Worm (Caenorhabditis elegans) whole organism, young adult: Measurements from ENCODE around the gene Y37D8A.25.

Source experiments
- B0019.2 ChIP-seq: fragments of 200-800 bp; sonication (Bioruptor generic); conservative IDR thresholded peaks from 2 replicates; pipeline ENCODE4 v1.3.6; 2022; ENCODE audit warnings: missing genetic modification reagents, missing genetic modification characterization, missing compliant biosample characterization
- B0261.1 ChIP-seq: sonication (generic microtip); optimal IDR thresholded peaks from 2 replicates; lab custom pipeline; 2016; ENCODE audit warnings: mild to moderate bottlenecking, missing genetic modification characterization, moderate library complexity, missing compliant biosample characterization
- C06A6.2 ChIP-seq: fragments of 200-800 bp; sonication (Bioruptor generic); conservative IDR thresholded peaks from 2 replicates; pipeline ENCODE4 v1.3.6; 2022; ENCODE audit warnings: missing genetic modification characterization, missing compliant biosample characterization
- D2030.7 ChIP-seq: fragments of 200-800 bp; sonication (Bioruptor generic); IDR thresholded peaks from 2 replicates; pipeline ENCODE4 v1.3.6; 2022; ENCODE audit warnings: missing genetic modification reagents, missing genetic modification characterization, missing compliant biosample characterization
- F33H1.4 ChIP-seq: fragments of 200-800 bp; sonication (Bioruptor generic); IDR thresholded peaks from 2 replicates; pipeline ENCODE4 v1.3.6; 2022; ENCODE audit warnings: missing genetic modification reagents, missing genetic modification characterization, missing compliant biosample characterization
- F49E8.2 ChIP-seq: sonication (generic microtip); optimal IDR thresholded peaks from 3 replicates; lab custom pipeline; 2017; ENCODE audit warnings: missing genetic modification characterization, mild to moderate bottlenecking, missing compliant biosample characterization, antibody characterized with exemption, moderate library complexity; ENCODE audit not compliant: insufficient read depth
- Y95B8A.8 ChIP-seq: fragments of 200-800 bp; sonication (Bioruptor generic); IDR thresholded peaks from 2 replicates; pipeline ENCODE4 v1.3.6; 2022; ENCODE audit warnings: missing genetic modification reagents, missing genetic modification characterization, missing compliant biosample characterization
- attf-3 ChIP-seq: fragments of 200-800 bp; sonication (Bioruptor generic); conservative IDR thresholded peaks from 2 replicates; pipeline ENCODE4 v1.3.6; 2022; ENCODE audit warnings: missing genetic modification reagents, missing genetic modification characterization, missing compliant biosample characterization
- attf-6 ChIP-seq: fragments of 200-800 bp; sonication (Bioruptor generic); IDR thresholded peaks from 2 replicates; pipeline ENCODE4 v1.3.6; 2022; ENCODE audit warnings: missing genetic modification reagents, missing genetic modification characterization, missing compliant biosample characterization
- bed-1 ChIP-seq: fragments of 200-800 bp; sonication (Bioruptor generic); IDR thresholded peaks from 2 replicates; pipeline ENCODE4 v1.3.6; 2022; ENCODE audit warnings: missing genetic modification reagents, missing genetic modification characterization, missing compliant biosample characterization
- ceh-100 ChIP-seq: fragments of 200-800 bp; sonication (Bioruptor generic); IDR thresholded peaks from 2 replicates; pipeline ENCODE4 v1.3.6; 2022; ENCODE audit warnings: missing genetic modification reagents, missing genetic modification characterization, missing compliant biosample characterization
- ceh-58 ChIP-seq: fragments of 200-800 bp; sonication (Bioruptor generic); IDR thresholded peaks from 2 replicates; pipeline ENCODE4 v1.3.6; 2022; ENCODE audit warnings: missing genetic modification characterization, missing compliant biosample characterization
- ceh-79 ChIP-seq: sonication (generic microtip); optimal IDR thresholded peaks from 2 replicates; lab custom pipeline; 2017; ENCODE audit warnings: mild to moderate bottlenecking, missing genetic modification characterization, missing compliant biosample characterization
- ceh-91 ChIP-seq: fragments of 200-800 bp; sonication (Bioruptor generic); IDR thresholded peaks from 2 replicates; pipeline ENCODE4 v1.3.6; 2022; ENCODE audit warnings: missing genetic modification reagents, missing genetic modification characterization, missing compliant biosample characterization
- dox-1 ChIP-seq: fragments of 200-800 bp; sonication (Bioruptor generic); IDR thresholded peaks from 2 replicates; pipeline ENCODE4 v1.3.6; 2022; ENCODE audit warnings: missing genetic modification reagents, missing genetic modification characterization, missing compliant biosample characterization
- dpl-1 ChIP-seq: fragments of 150-350 bp; optimal IDR thresholded peaks from 2 replicates; lab custom pipeline; 2014; ENCODE audit warnings: missing biosample characterization, missing genetic modification reagents, missing genetic modification characterization
- efl-1 ChIP-seq: fragments of 150-350 bp; optimal IDR thresholded peaks from 2 replicates; lab custom pipeline; 2014; ENCODE audit warnings: missing biosample characterization, missing genetic modification reagents, missing genetic modification characterization
- hlh-12 ChIP-seq: sonication (generic microtip); optimal IDR thresholded peaks from 2 replicates; lab custom pipeline; 2016; ENCODE audit warnings: missing genetic modification characterization, missing compliant biosample characterization
- hmg-1.2 ChIP-seq: fragments of 200-800 bp; sonication (Bioruptor generic); IDR thresholded peaks from 2 replicates; pipeline ENCODE4 v1.3.6; 2022; ENCODE audit warnings: missing genetic modification reagents, missing genetic modification characterization, missing compliant biosample characterization
- hrde-1 ChIP-seq: sonication (generic microtip); optimal IDR thresholded peaks from 2 replicates; lab custom pipeline; 2016; ENCODE audit warnings: missing genetic modification characterization, mild to moderate bottlenecking, missing compliant biosample characterization, moderate library complexity, missing genotype, missing genetic modification reagents, borderline replicate concordance
- hsf-1 ChIP-seq: fragments of 200-800 bp; sonication (Bioruptor generic); IDR thresholded peaks from 2 replicates; pipeline ENCODE4 v1.3.6; 2022; ENCODE audit warnings: missing genetic modification reagents, missing genetic modification characterization, missing compliant biosample characterization
- lin-54 ChIP-seq: fragments of 200-800 bp; sonication (Bioruptor generic); optimal IDR thresholded peaks from 2 replicates; lab custom pipeline; 2018; ENCODE audit warnings: mild to moderate bottlenecking, missing genetic modification characterization, missing compliant biosample characterization
- lir-1 ChIP-seq: fragments of 200-800 bp; sonication (Bioruptor generic); conservative IDR thresholded peaks from 2 replicates; pipeline ENCODE4 v1.3.6; 2022; ENCODE audit warnings: missing genetic modification reagents, missing genetic modification characterization, missing compliant biosample characterization
- lsl-1 ChIP-seq: fragments of 200-800 bp; sonication (Bioruptor generic); optimal IDR thresholded peaks from 2 replicates; lab custom pipeline; 2018; ENCODE audit warnings: mild to moderate bottlenecking, missing genetic modification characterization, moderate library complexity, missing compliant biosample characterization
- madf-3 ChIP-seq: fragments of 200-800 bp; sonication (Bioruptor generic); IDR thresholded peaks from 2 replicates; pipeline ENCODE4 v1.3.6; 2022; ENCODE audit warnings: missing genetic modification reagents, missing genetic modification characterization, missing compliant biosample characterization
- madf-6 ChIP-seq: fragments of 200-800 bp; sonication (Bioruptor generic); IDR thresholded peaks from 2 replicates; pipeline ENCODE4 v1.3.6; 2022; ENCODE audit warnings: missing genetic modification reagents, missing genetic modification characterization, missing compliant biosample characterization
- madf-8 ChIP-seq: fragments of 200-800 bp; sonication (Bioruptor generic); conservative IDR thresholded peaks from 2 replicates; pipeline ENCODE4 v1.3.6; 2022; ENCODE audit warnings: missing genetic modification reagents, missing genetic modification characterization, missing compliant biosample characterization
- mcd-1 ChIP-seq: fragments of 200-800 bp; sonication (Bioruptor generic); IDR thresholded peaks from 2 replicates; pipeline ENCODE4 v1.3.6; 2022; ENCODE audit warnings: missing genetic modification reagents, missing genetic modification characterization, missing compliant biosample characterization
- mel-28 ChIP-seq: sonication (generic microtip); optimal IDR thresholded peaks from 2 replicates; lab custom pipeline; 2016; ENCODE audit warnings: borderline replicate concordance, mild to moderate bottlenecking, missing genetic modification characterization, missing compliant biosample characterization
- nhr-80 ChIP-seq: sonication (generic microtip); optimal IDR thresholded peaks from 2 replicates; lab custom pipeline; 2016; ENCODE audit warnings: missing genetic modification characterization, missing compliant biosample characterization
- repo-1 ChIP-seq: sonication (generic microtip); optimal IDR thresholded peaks from 2 replicates; lab custom pipeline; 2017; ENCODE audit warnings: mild to moderate bottlenecking, missing genetic modification characterization, missing compliant biosample characterization
- rpc-1 ChIP-seq, 2 experiments: fragments of 150-350 bp in 1 of 2; sonication (generic microtip) in 1 of 2; optimal IDR thresholded peaks; 2 replicates each; lab custom pipeline; 2014 to 2018; ENCODE audit warnings: missing biosample characterization in 1 of 2, missing genetic modification characterization in 1 of 2, missing genetic modification reagents in 1 of 2, missing genotype in 1 of 2
- sea-2 ChIP-seq: fragments of 200-800 bp; sonication (Bioruptor generic); IDR thresholded peaks from 2 replicates; pipeline ENCODE4 v1.3.6; 2022; ENCODE audit warnings: missing genetic modification characterization, missing compliant biosample characterization
- snpc-4 ChIP-seq, 5 experiments: fragments of 150-350 bp in 1 of 5; sonication (generic microtip) in 4 of 5; optimal IDR thresholded peaks; 2 replicates each; lab custom pipeline; 2014 to 2018; ENCODE audit warnings: missing genetic modification characterization in 5 of 5, missing biosample characterization in 3 of 5, antibody characterized with exemption in 2 of 5, mild to moderate bottlenecking in 2 of 5, missing compliant biosample characterization in 2 of 5, missing genotype in 2 of 5, moderate library complexity in 2 of 5, missing genetic modification reagents in 1 of 5
- tbp1 ChIP-seq: fragments of 200-800 bp; sonication (Bioruptor generic); optimal IDR thresholded peaks from 2 replicates; lab custom pipeline; 2018; ENCODE audit warnings: mild to moderate bottlenecking, missing genetic modification characterization, missing compliant biosample characterization
- tbx-9 ChIP-seq: sonication (generic microtip); optimal IDR thresholded peaks from 2 replicates; lab custom pipeline; 2016; ENCODE audit warnings: borderline replicate concordance, missing genetic modification characterization, inconsistent platforms, missing compliant biosample characterization
- tlf-1 ChIP-seq: fragments of 200-800 bp; sonication (Bioruptor generic); optimal IDR thresholded peaks from 2 replicates; lab custom pipeline; 2018; ENCODE audit warnings: mild to moderate bottlenecking, missing genetic modification characterization, missing compliant biosample characterization
- unc-62 ChIP-seq: fragments of 150-350 bp; optimal IDR thresholded peaks from 2 replicates; lab custom pipeline; 2014; ENCODE audit warnings: missing biosample characterization, missing genetic modification reagents, missing genetic modification characterization
- zim-3 ChIP-seq: sonication (generic microtip); optimal IDR thresholded peaks from 2 replicates; lab custom pipeline; 2017; ENCODE audit warnings: mild to moderate bottlenecking, missing genetic modification characterization, moderate library complexity, missing compliant biosample characterization
- ztf-18 ChIP-seq: sonication (generic microtip); optimal IDR thresholded peaks from 2 replicates; lab custom pipeline; 2016; ENCODE audit warnings: missing genotype, mild to moderate bottlenecking, missing genetic modification characterization, missing compliant biosample characterization
- ztf-26 ChIP-seq: sonication (generic microtip); optimal IDR thresholded peaks from 2 replicates; lab custom pipeline; 2017; ENCODE audit warnings: missing genetic modification characterization, missing compliant biosample characterization

Gene Y37D8A.25

ce11 chrIII:12821331-12821730, 1.3 kb upstream of the Y37D8A.25 start:
- TF ChIP-seq attf-3 (GFP tag; lab: Robert Waterston, UW), result peak; percentile 66
- TF ChIP-seq mcd-1 (GFP tag; lab: Robert Waterston, UW), result no peak

DNA sequence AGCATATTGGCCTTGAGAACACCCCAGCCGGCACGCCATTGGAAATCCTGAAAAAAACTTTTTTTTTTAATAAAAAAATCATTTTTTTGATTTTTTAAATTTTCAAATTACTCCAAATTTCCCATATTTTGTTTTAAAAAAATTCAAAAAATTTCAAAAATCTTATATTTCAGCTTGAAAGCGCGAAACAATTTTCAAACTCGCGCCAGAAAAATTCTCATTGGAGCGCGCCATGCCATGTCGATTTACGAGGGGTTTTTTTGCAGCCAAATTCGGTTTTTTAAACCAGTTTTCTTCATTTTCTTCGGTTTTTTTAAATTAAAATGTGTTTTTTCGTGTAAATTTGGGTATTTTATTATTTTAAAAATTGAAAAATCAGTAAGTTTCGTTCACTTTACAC, 905 bp downstream of the Y37D8A.25 start:
- TF ChIP-seq nhr-80 (tag; lab: Kevin White, UChicago), result no peak
- TF ChIP-seq tbx-9, result no peak
- TF ChIP-seq dpl-1 (GFP tag; lab: Kevin White, UChicago), result peak; percentile 27
- peak; percentile 21; the same call in 1 of the 2 replicates for TF ChIP-seq D2030.7
- peak; percentile 21 for TF ChIP-seq lsl-1
- peak; percentile 65 for TF ChIP-seq efl-1 (GFP tag; lab: Kevin White, UChicago)
- no peak for TF ChIP-seq B0261.1 (tag; lab: Kevin White, UChicago)
- TF ChIP-seq F49E8.2 (tag; lab: Kevin White, UChicago), result no peak
- TF ChIP-seq hrde-1, result no peak
- peak; percentile 39; the same call in 1 of the 2 replicates for TF ChIP-seq F33H1.4 (GFP tag; lab: Robert Waterston, UW)
- no peak for TF ChIP-seq ceh-100 (GFP tag; lab: Robert Waterston, UW)
- peak; percentile 64 for TF ChIP-seq ceh-91 (GFP tag; lab: Robert Waterston, UW)
- TF ChIP-seq repo-1 (tag; lab: Kevin White, UChicago), result no peak
- TF ChIP-seq attf-3 (GFP tag; lab: Robert Waterston, UW), result peak; percentile 18; the same call in 1 of the 2 replicates
- TF ChIP-seq ceh-58 (GFP tag; lab: Robert Waterston, UW), result no peak
- peak; percentile 61 for TF ChIP-seq lin-54 (GFP tag; lab: Kevin White, UChicago)
- no peak for TF ChIP-seq unc-62
- no peak for TF ChIP-seq mel-28 (tag; lab: Kevin White, UChicago)
- peak; percentile 46; the same call in 1 of the 2 replicates for TF ChIP-seq madf-8
- TF ChIP-seq hmg-1.2 (GFP tag; lab: Robert Waterston, UW), result no peak
- TF ChIP-seq tbp1, result no peak
- TF ChIP-seq madf-3 (GFP tag; lab: Robert Waterston, UW), result peak; percentile 65; the same call in 1 of the 2 replicates
- 0 out of 2 replicates have a peak, but pooled peaks have one; percentile 16 for TF ChIP-seq mcd-1 (GFP tag; lab: Robert Waterston, UW)
- TF ChIP-seq madf-6 (GFP tag; lab: Robert Waterston, UW), result peak; percentile 59; the same call in 1 of the 2 replicates
- no peak for TF ChIP-seq Y95B8A.8 (GFP tag; lab: Robert Waterston, UW)
- no peak for TF ChIP-seq dox-1 (GFP tag; lab: Robert Waterston, UW)

- TF ChIP-seq rpc-1 (optimal IDR thresholded peaks at IDR 0.05; lab: Kevin White, UChicago) (no peak), rpc-1 (tag; optimal IDR thresholded peaks at IDR 0.05; lab: Kevin White, UChicago) (no peak), bed-1 (GFP tag; lab: Robert Waterston, UW) (no peak), mel-28 (tag; lab: Kevin White, UChicago) (no peak), B0019.2 (GFP tag; lab: Robert Waterston, UW) (no peak), ztf-26 (tag; lab: Kevin White, UChicago) (no peak), attf-3 (GFP tag; lab: Robert Waterston, UW) (peak; percentile 90)
Measured at ce11 chrIII:12818050-12818738, 1.9 kb downstream of the Y37D8A.25 start, which contains the start of gene arx-5. TSS of gene arx-5 (minus strand) at chrIII:12818100.

DNA sequence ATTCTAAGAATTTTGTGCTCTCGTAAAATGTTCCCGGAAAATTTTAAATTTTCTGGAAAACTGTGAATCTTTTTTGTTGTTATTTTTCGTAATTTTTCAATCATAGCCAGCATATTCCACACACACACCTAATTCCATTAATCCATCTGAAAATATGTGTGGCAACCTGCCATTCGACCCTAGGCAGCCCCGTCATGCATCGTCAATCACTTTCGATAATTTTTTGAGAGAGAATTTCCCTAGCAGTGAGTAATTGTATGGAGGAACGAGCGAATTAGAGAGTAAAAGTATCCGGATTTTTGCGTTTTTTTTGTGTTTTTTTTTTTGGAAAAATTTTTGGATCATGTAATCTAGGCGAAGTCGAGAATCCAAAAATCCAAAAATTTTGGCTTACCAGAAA, 6.9 kb downstream of the Y37D8A.25 start, which contains the start of gene BE10.4:
Gene BE10.4, plus strand, starts transcription at position 301 of the 400 bp plus-strand sequence.
- TF ChIP-seq sea-2 (GFP tag; lab: Robert Waterston, UW) (no peak), zim-3 (tag; lab: Kevin White, UChicago) (no peak), F49E8.2 (tag; lab: Kevin White, UChicago) (no peak), hlh-12 (no peak), madf-3 (GFP tag; lab: Robert Waterston, UW) (no peak), ceh-79 (tag; lab: Kevin White, UChicago) (no peak), bed-1 (GFP tag; lab: Robert Waterston, UW) (no peak), lir-1 (no peak), C06A6.2 (no peak), tlf-1 (no peak), dpl-1 (GFP tag; lab: Kevin White, UChicago) (no peak), ztf-18 (no peak), D2030.7 (no peak), attf-6 (GFP tag; lab: Robert Waterston, UW) (no peak), snpc-4 (GFP tag; optimal IDR thresholded peaks at IDR 0.05; lab: Kevin White, UChicago) (no peak), snpc-4 (tag; optimal IDR thresholded peaks at IDR 0.05; lab: Kevin White, UChicago) (no peak), B0019.2 (GFP tag; lab: Robert Waterston, UW) (no peak), hsf-1 (no peak), hrde-1 (no peak)
